Worm (Caenorhabditis elegans) whole organism, early embryonic: ENCODE measurements around the gene txt-11.
"Not testable (repeated sequence)": the region's sequence is repeated elsewhere in the genome, so short reads cannot be mapped to it uniquely, and the experiment has no call there.

Source experiments
- B0310.2 ChIP-seq: sonication (generic microtip); optimal IDR thresholded peaks from 2 replicates; lab custom pipeline; 2016; ENCODE audit warnings: mild to moderate bottlenecking, missing genetic modification characterization, missing compliant biosample characterization
- F13C5.2 ChIP-seq: sonication (generic microtip); optimal IDR thresholded peaks from 2 replicates; lab custom pipeline; 2017; ENCODE audit warnings: mild to moderate bottlenecking, missing genetic modification characterization, inconsistent platforms, missing compliant biosample characterization
- aly-1 ChIP-seq: sonication (generic microtip); optimal IDR thresholded peaks from 2 replicates; lab custom pipeline; 2016; ENCODE audit warnings: missing genetic modification characterization, missing compliant biosample characterization
- ama-1 ChIP-seq: fragments of 150-350 bp; optimal IDR thresholded peaks from 2 replicates; lab custom pipeline; 2014
- ceh-13 ChIP-seq: fragments of 200-800 bp; sonication (Bioruptor generic); optimal IDR thresholded peaks from 2 replicates; lab custom pipeline; 2018; ENCODE audit warnings: mild to moderate bottlenecking, missing genetic modification characterization, missing compliant biosample characterization
- ceh-36 ChIP-seq: sonication (generic microtip); optimal IDR thresholded peaks from 2 replicates; lab custom pipeline; 2016; ENCODE audit warnings: missing genetic modification characterization, inconsistent platforms, missing compliant biosample characterization
- ets-7 ChIP-seq: sonication (generic microtip); optimal IDR thresholded peaks from 2 replicates; lab custom pipeline; 2016; ENCODE audit warnings: missing genotype, missing genetic modification characterization, missing compliant biosample characterization
- flt-1 ChIP-seq: fragments of 200-800 bp; sonication (Bioruptor generic); IDR thresholded peaks from 2 replicates; pipeline ENCODE4 v1.3.6; 2022; ENCODE audit warnings: missing genetic modification characterization, missing compliant biosample characterization
- hmbx-1 ChIP-seq: sonication (generic microtip); optimal IDR thresholded peaks from 2 replicates; lab custom pipeline; 2016; ENCODE audit warnings: mild to moderate bottlenecking, missing genetic modification characterization, missing compliant biosample characterization
- hmg-4 ChIP-seq: fragments of 200-800 bp; sonication (Bioruptor generic); optimal IDR thresholded peaks from 2 replicates; lab custom pipeline; 2018; ENCODE audit warnings: mild to moderate bottlenecking, missing genetic modification characterization, missing compliant biosample characterization
- hnd-1 ChIP-seq: sonication (generic microtip); optimal IDR thresholded peaks from 2 replicates; lab custom pipeline; 2016; ENCODE audit warnings: missing genetic modification characterization, missing compliant biosample characterization
- pes-1 ChIP-seq: fragments of 200-800 bp; sonication (Bioruptor generic); IDR thresholded peaks from 2 replicates; pipeline ENCODE4 v1.3.6; 2022; ENCODE audit warnings: missing genetic modification reagents, missing genetic modification characterization, missing compliant biosample characterization
- scrt-1 ChIP-seq: fragments of 200-800 bp; sonication (Bioruptor generic); IDR thresholded peaks from 2 replicates; pipeline ENCODE4 v1.3.6; 2022; ENCODE audit warnings: missing genetic modification characterization, missing compliant biosample characterization
- sea-1 ChIP-seq: fragments of 200-800 bp; sonication (Bioruptor generic); conservative IDR thresholded peaks from 2 replicates; pipeline ENCODE4 v1.3.6; 2022; ENCODE audit warnings: missing genetic modification characterization, missing compliant biosample characterization
- tbx-11 ChIP-seq: fragments of 200-800 bp; sonication (Bioruptor generic); IDR thresholded peaks from 2 replicates; pipeline ENCODE4 v1.3.6; 2022; ENCODE audit warnings: missing genetic modification characterization, missing compliant biosample characterization
- tbx-37 ChIP-seq: fragments of 200-800 bp; sonication (Bioruptor generic); conservative IDR thresholded peaks from 2 replicates; pipeline ENCODE4 v1.3.6; 2022; ENCODE audit warnings: missing genetic modification reagents, missing genetic modification characterization, missing compliant biosample characterization
- tra-4 ChIP-seq: sonication (generic microtip); optimal IDR thresholded peaks from 2 replicates; lab custom pipeline; 2017; ENCODE audit warnings: missing genetic modification characterization, missing compliant biosample characterization

Gene txt-11

ce11 chrV:3413010-3413409, at the start of gene txt-11:
TSS of gene txt-11 (plus strand) at chrV:3413310.
- no peak for TF ChIP-seq ets-7 (tag; lab: Kevin White, UChicago)
- no peak for TF ChIP-seq ceh-36 (tag; lab: Kevin White, UChicago)
- TF ChIP-seq sea-1 (GFP tag; lab: Robert Waterston, UW) = no peak
- TF ChIP-seq flt-1 (GFP tag; lab: Robert Waterston, UW) = no peak
- no peak for TF ChIP-seq tbx-11 (GFP tag; lab: Robert Waterston, UW)
- no peak for TF ChIP-seq ceh-13 (GFP tag; lab: Kevin White, UChicago)
- no peak for TF ChIP-seq hmbx-1 (tag; lab: Kevin White, UChicago)
- no peak for TF ChIP-seq hnd-1 (tag; lab: Kevin White, UChicago)
- TF ChIP-seq scrt-1 = no peak

DNA sequence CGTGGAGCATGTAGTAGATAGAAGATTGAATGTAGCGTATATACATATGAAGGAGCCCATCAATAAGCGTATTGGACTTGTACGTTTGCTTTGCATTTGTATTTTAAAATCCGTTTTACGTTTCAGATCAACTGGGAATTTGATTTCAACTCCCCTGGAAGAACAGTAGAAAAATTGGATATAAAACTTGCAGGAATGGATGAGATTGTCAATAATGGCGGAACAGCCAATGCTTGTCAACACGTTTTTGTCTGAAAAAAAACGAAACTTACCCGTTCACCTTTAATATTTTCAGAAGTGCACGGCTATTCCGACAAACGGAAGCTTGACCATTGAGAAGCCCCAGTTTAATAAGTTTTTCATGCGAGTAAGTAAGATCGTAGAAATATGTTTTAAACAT, 45.3 kb upstream of the txt-11 start, which contains the start of gene C04E12.2:
Gene C04E12.2, plus strand, starts transcription at position 301 of the 400 bp plus-strand sequence.
- not testable (repeated sequence) for TF ChIP-seq hmg-4 (GFP tag; lab: Kevin White, UChicago); hmbx-1 (tag; lab: Kevin White, UChicago); pes-1 (GFP tag; lab: Robert Waterston, UW)

DNA sequence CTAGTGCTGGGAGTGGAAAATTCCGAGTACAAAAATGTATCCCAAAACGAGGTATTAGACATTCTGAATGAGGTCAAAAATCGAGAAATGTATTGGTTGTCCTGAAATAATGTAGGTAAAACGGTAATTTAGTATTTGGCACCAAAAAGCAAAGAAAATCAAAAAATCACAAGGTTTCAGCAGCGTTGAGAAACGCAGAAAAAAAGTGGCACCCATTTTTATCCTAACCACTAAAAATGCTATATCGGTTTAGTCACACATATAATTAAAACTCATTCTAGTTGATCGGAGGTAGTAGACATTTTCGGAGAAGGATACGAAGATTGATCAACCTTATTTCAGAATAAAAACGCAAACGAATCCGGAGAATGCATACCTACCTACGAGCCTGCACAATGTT, 40.4 kb upstream of the txt-11 start, which contains the start of gene srx-121:
Gene srx-121, minus strand, starts transcription at position 101 of the 400 bp plus-strand sequence.
- TF ChIP-seq ceh-13 (GFP tag; lab: Kevin White, UChicago) = no peak
- TF ChIP-seq B0310.2 (tag; lab: Kevin White, UChicago) = no peak
- TF ChIP-seq tra-4 = no peak
- TF ChIP-seq aly-1 (tag; lab: Kevin White, UChicago) = no peak
- no peak for TF ChIP-seq ama-1 (lab: Kevin White, UChicago)
- no peak for TF ChIP-seq hnd-1 (tag; lab: Kevin White, UChicago)
- no peak for TF ChIP-seq F13C5.2 (tag; lab: Kevin White, UChicago)
- TF ChIP-seq ceh-36 (tag; lab: Kevin White, UChicago) = no peak
- no peak for TF ChIP-seq tbx-11 (GFP tag; lab: Robert Waterston, UW)
- no peak for TF ChIP-seq hmg-4 (GFP tag; lab: Kevin White, UChicago)
- TF ChIP-seq sea-1 (GFP tag; lab: Robert Waterston, UW) = no peak
- no peak for TF ChIP-seq scrt-1
- TF ChIP-seq ets-7 (tag; lab: Kevin White, UChicago) = no peak
- no peak for TF ChIP-seq flt-1 (GFP tag; lab: Robert Waterston, UW)
- TF ChIP-seq tbx-37 (GFP tag; lab: Robert Waterston, UW) = no peak
- TF ChIP-seq hmbx-1 (tag; lab: Kevin White, UChicago) = no peak
- no peak for TF ChIP-seq pes-1 (GFP tag; lab: Robert Waterston, UW)

DNA sequence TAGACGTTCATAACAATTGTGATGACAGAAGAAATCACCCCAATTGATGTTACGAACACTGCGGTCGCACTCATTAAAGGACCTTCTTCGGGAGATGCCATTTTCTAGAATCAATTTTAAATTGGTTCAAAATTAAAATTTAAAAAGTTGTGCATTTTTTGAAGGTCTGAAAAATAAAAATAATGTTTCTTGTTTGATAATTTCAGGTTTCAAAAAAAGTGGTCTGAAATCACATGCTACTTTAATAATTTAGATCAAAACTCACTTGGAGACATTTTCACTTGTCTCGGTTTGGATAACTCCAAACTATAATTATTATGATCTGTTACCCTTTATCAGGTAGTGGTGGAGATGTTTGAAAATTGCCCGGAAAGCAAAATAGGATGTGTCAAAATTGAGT, 36.1 kb upstream of the txt-11 start, which contains the start of gene srbc-2:
Gene srbc-2, minus strand, starts transcription at position 101 of the 400 bp plus-strand sequence.
- TF ChIP-seq pes-1 (GFP tag; lab: Robert Waterston, UW) (no peak), scrt-1 (no peak), ceh-36 (tag; lab: Kevin White, UChicago) (no peak), hmg-4 (GFP tag; lab: Kevin White, UChicago) (no peak), F13C5.2 (tag; lab: Kevin White, UChicago) (no peak), sea-1 (GFP tag; lab: Robert Waterston, UW) (no peak), hnd-1 (tag; lab: Kevin White, UChicago) (no peak)

DNA sequence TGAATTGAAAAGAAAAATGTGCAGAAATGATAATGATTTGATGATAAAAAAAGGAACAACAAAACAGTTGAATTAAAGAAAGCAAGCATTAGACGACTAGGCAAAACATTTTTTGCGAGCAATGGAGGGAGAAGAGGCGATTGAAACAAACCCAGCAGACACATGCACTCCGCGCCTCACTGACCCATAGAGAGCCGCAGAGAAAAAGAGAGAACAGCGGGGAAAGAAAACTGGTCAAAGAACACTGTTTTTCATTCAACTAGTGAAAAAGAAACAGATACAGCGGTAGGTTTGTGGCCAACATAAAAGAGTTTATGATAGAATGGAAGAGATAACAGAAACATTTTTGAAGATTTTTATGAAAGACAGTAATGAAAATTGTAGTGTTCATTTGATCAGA, 24.8 kb upstream of the txt-11 start:
- TF ChIP-seq tbx-11 (GFP tag; lab: Robert Waterston, UW) (no peak), ets-7 (tag; lab: Kevin White, UChicago) (no peak), aly-1 (tag; lab: Kevin White, UChicago) (no peak), tbx-37 (GFP tag; lab: Robert Waterston, UW) (no peak), tra-4 (no peak), ceh-13 (GFP tag; lab: Kevin White, UChicago) (no peak), pes-1 (GFP tag; lab: Robert Waterston, UW) (no peak), flt-1 (GFP tag; lab: Robert Waterston, UW) (no peak), hmbx-1 (tag; lab: Kevin White, UChicago) (no peak), hnd-1 (tag; lab: Kevin White, UChicago) (no peak), scrt-1 (no peak), ceh-36 (tag; lab: Kevin White, UChicago) (no peak), hmg-4 (GFP tag; lab: Kevin White, UChicago) (no peak), sea-1 (GFP tag; lab: Robert Waterston, UW) (no peak), B0310.2 (tag; lab: Kevin White, UChicago) (no peak)

- no peak for TF ChIP-seq ceh-36 (tag; lab: Kevin White, UChicago)
- no peak for TF ChIP-seq ama-1 (lab: Kevin White, UChicago)
- no peak for TF ChIP-seq B0310.2 (tag; lab: Kevin White, UChicago)
- no peak for TF ChIP-seq ets-7 (tag; lab: Kevin White, UChicago)
- TF ChIP-seq tra-4 = no peak
- no peak for TF ChIP-seq scrt-1
- no peak for TF ChIP-seq ceh-13 (GFP tag; lab: Kevin White, UChicago)
- no peak for TF ChIP-seq tbx-37 (GFP tag; lab: Robert Waterston, UW)
- TF ChIP-seq hmg-4 (GFP tag; lab: Kevin White, UChicago) = no peak
- no peak for TF ChIP-seq hmbx-1 (tag; lab: Kevin White, UChicago)
- TF ChIP-seq aly-1 (tag; lab: Kevin White, UChicago) = no peak
- no peak for TF ChIP-seq hnd-1 (tag; lab: Kevin White, UChicago)
- TF ChIP-seq tbx-11 (GFP tag; lab: Robert Waterston, UW) = no peak
Measured at ce11 chrV:3391005-3391404, 22.1 kb upstream of the txt-11 start.

DNA sequence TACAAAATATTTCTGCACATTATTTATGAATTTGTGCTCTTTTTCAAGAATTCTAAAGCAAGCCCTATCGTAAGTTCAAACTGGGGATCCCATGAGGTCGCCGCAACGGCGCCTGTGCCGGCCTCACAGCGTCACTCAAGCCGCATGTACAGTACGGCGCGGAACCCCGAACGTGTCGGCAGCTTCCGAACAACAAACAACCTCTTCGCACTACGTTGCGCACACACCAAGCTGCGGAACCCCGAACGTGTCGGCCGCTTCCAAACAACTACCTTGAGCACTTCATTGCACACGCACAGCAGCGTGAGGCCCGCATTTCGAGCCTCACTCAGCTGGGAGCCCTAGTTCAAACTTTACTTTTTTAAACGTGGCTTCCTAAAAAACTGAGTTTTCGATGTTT, 19.0 kb upstream of the txt-11 start:
- TF ChIP-seq ama-1 (lab: Kevin White, UChicago) (no peak), tra-4 (no peak)
